Fruit fly (Drosophila melanogaster): ENCODE data around the gene Rpt4R.

Rpt4R gene

dm6 chr3L:11896756-11897155, 45.0 kb upstream of the Rpt4R start (continued):
- TF ChIP-seq Hr51 (GFP tag; optimal IDR thresholded peaks at IDR 0.05) (peak in 1 of 2 experiments; percentile 5), ranshi (GFP tag; IDR thresholded peaks at IDR 0.05) (peak; percentile 55; the same call in 1 of the 2 replicates), hth (optimal IDR thresholded peaks at IDR 0.05) (no peak), abd-A (tag; optimal IDR thresholded peaks at IDR 0.05) (peak; percentile 32), scrt (GFP tag; optimal IDR thresholded peaks at IDR 0.05) (peak; percentile 17), Sox100B (GFP tag; optimal IDR thresholded peaks at IDR 0.05) (peak; percentile 3), chn (GFP tag; optimal IDR thresholded peaks at IDR 0.05) (no peak), hb (GFP tag; IDR thresholded peaks at IDR 0.05; ENCODE audit: partially characterized antibody) (no peak), ci (GFP tag; IDR thresholded peaks at IDR 0.05) (peak; percentile 51; the same call in 1 of the 3 replicates), chm (GFP tag; IDR thresholded peaks at IDR 0.05) (no peak), oc (tag; optimal IDR thresholded peaks at IDR 0.05) (no peak), sr (GFP tag; IDR thresholded peaks at IDR 0.05) (no peak), CG10147 (GFP tag; optimal IDR thresholded peaks at IDR 0.05) (no peak), Vsx1 (GFP tag; optimal IDR thresholded peaks at IDR 0.05) (no peak), bab2 (GFP tag; optimal IDR thresholded peaks at IDR 0.05) (no peak), cwo (GFP tag; optimal IDR thresholded peaks at IDR 0.05) (peak; percentile 14), gem (tag; optimal IDR thresholded peaks at IDR 0.05) (peak; percentile 40), CG2678 (tag; optimal IDR thresholded peaks at IDR 0.05) (peak; percentile 39), CG15073 (GFP tag; optimal IDR thresholded peaks at IDR 0.05) (no peak), CG4282 (GFP tag; optimal IDR thresholded peaks at IDR 0.05) (no peak), ham (GFP tag; IDR thresholded peaks at IDR 0.05) (no peak), Atf6 (GFP tag; IDR thresholded peaks at IDR 0.05) (0 out of 2 replicates have a peak, but pooled peaks have one; percentile 25), CG4404 (GFP tag; IDR thresholded peaks at IDR 0.05) (no peak), Ptx1 (GFP tag; IDR thresholded peaks at IDR 0.05) (peak; percentile 52; the same call in 1 of the 2 replicates), Max (GFP tag; optimal IDR thresholded peaks at IDR 0.05) (no peak), row (GFP tag; IDR thresholded peaks at IDR 0.05) (peak; percentile 53), nom (GFP tag; optimal IDR thresholded peaks at IDR 0.05) (no peak), CG16815 (GFP tag; optimal IDR thresholded peaks at IDR 0.05) (no peak), amos (GFP tag; IDR thresholded peaks at IDR 0.05; ENCODE audit: partially characterized antibody) (no peak), CG7839 (tag; optimal IDR thresholded peaks at IDR 0.05) (peak; percentile 21), lab (GFP tag; optimal IDR thresholded peaks at IDR 0.05) (peak; percentile 58), tna (GFP tag; IDR thresholded peaks at IDR 0.05; ENCODE audit: partially characterized antibody) (no peak), Ets65A (GFP tag) (peak; percentile 60), CG11504 (tag; optimal IDR thresholded peaks at IDR 0.05) (peak; percentile 57), dmrt99B (tag; optimal IDR thresholded peaks at IDR 0.05) (peak; percentile 45), dm (GFP tag; optimal IDR thresholded peaks at IDR 0.05) (no peak), crol (GFP tag; IDR thresholded peaks at IDR 0.05) (no peak), CG15269 (tag; optimal IDR thresholded peaks at IDR 0.05) (peak; percentile 2), CG1024 (GFP tag; IDR thresholded peaks at IDR 0.05) (peak; percentile 12; the same call in 1 of the 2 replicates), ken (GFP tag; IDR thresholded peaks at IDR 0.05) (0 out of 3 replicates have a peak, but pooled peaks have one; percentile 35), H15 (GFP tag; IDR thresholded peaks at IDR 0.05) (0 out of 3 replicates have a peak, but pooled peaks have one; percentile 30), trem (tag; optimal IDR thresholded peaks at IDR 0.05) (peak; percentile 10), stc (GFP tag; IDR thresholded peaks at IDR 0.05) (no peak), Fer1 (GFP tag; optimal IDR thresholded peaks at IDR 0.05) (peak; percentile 29), CG12104 (GFP tag; optimal IDR thresholded peaks at IDR 0.05) (no peak), CG7556 (GFP tag; optimal IDR thresholded peaks at IDR 0.05) (peak; percentile 17), tap (tag; optimal IDR thresholded peaks at IDR 0.05) (peak; percentile 21), HLHmδ (GFP tag; optimal IDR thresholded peaks at IDR 0.05) (no peak), CG2120 (GFP tag; optimal IDR thresholded peaks at IDR 0.05) (peak; percentile 23)

All from whole organism, embryonic.